Worm (Caenorhabditis elegans) whole organism, young adult: ENCODE data around the gene cec-3.

Source experiments
- B0336.3 ChIP-seq: fragments of 200-800 bp; sonication (Bioruptor generic); IDR thresholded peaks from 2 replicates; pipeline ENCODE4 v1.3.6; 2022; ENCODE audit warnings: missing genetic modification characterization, missing compliant biosample characterization
- C06A6.2 ChIP-seq: fragments of 200-800 bp; sonication (Bioruptor generic); conservative IDR thresholded peaks from 2 replicates; pipeline ENCODE4 v1.3.6; 2022; ENCODE audit warnings: missing genetic modification characterization, missing compliant biosample characterization
- C17E4.6 ChIP-seq: fragments of 200-800 bp; sonication (Bioruptor generic); IDR thresholded peaks from 2 replicates; pipeline ENCODE4 v1.3.6; 2022; ENCODE audit warnings: missing genetic modification reagents, missing genetic modification characterization, missing compliant biosample characterization
- F22D6.2 ChIP-seq: sonication (generic microtip); optimal IDR thresholded peaks from 2 replicates; lab custom pipeline; 2016; ENCODE audit warnings: mild to moderate bottlenecking, missing genetic modification characterization, missing compliant biosample characterization
- F37B4.10 ChIP-seq: fragments of 200-800 bp; sonication (Bioruptor generic); IDR thresholded peaks from 2 replicates; pipeline ENCODE4 v1.3.6; 2022; ENCODE audit warnings: missing genetic modification characterization, missing compliant biosample characterization
- K11D2.4 ChIP-seq: fragments of 200-800 bp; sonication (Bioruptor generic); IDR thresholded peaks from 2 replicates; pipeline ENCODE4 v1.3.6; 2022; ENCODE audit warnings: missing genetic modification reagents, missing genetic modification characterization, missing compliant biosample characterization
- K12H6.12 ChIP-seq: fragments of 200-800 bp; sonication (Bioruptor generic); optimal IDR thresholded peaks from 2 replicates; lab custom pipeline; 2018; ENCODE audit warnings: mild to moderate bottlenecking, missing genetic modification characterization, missing compliant biosample characterization
- T07F8.4 ChIP-seq: sonication (generic microtip); optimal IDR thresholded peaks from 2 replicates; lab custom pipeline; 2016; ENCODE audit warnings: mild to moderate bottlenecking, missing genetic modification characterization, moderate library complexity, missing compliant biosample characterization
- Y53G8AR.9 ChIP-seq: fragments of 200-800 bp; sonication (Bioruptor generic); conservative IDR thresholded peaks from 2 replicates; pipeline ENCODE4 v1.3.6; 2022; ENCODE audit warnings: missing genetic modification reagents, missing genetic modification characterization, missing compliant biosample characterization
- Y79H2A.3 ChIP-seq: fragments of 200-800 bp; sonication (Bioruptor generic); conservative IDR thresholded peaks from 2 replicates; pipeline ENCODE4 v1.3.6; 2022; ENCODE audit warnings: missing genetic modification reagents, missing genetic modification characterization, missing compliant biosample characterization
- ZK185.1 ChIP-seq: sonication (generic microtip); optimal IDR thresholded peaks from 2 replicates; lab custom pipeline; 2016; ENCODE audit warnings: mild to moderate bottlenecking, missing genetic modification characterization, missing compliant biosample characterization; ENCODE audit not compliant: poor library complexity, severe bottlenecking
- aptf-3 ChIP-seq: fragments of 200-800 bp; sonication (Bioruptor generic); IDR thresholded peaks from 2 replicates; pipeline ENCODE4 v1.3.6; 2022; ENCODE audit warnings: missing genetic modification characterization, missing compliant biosample characterization
- atf-7 ChIP-seq: sonication (generic microtip); optimal IDR thresholded peaks from 2 replicates; lab custom pipeline; 2017; ENCODE audit warnings: mild to moderate bottlenecking, missing genetic modification characterization, missing compliant biosample characterization
- attf-5 ChIP-seq: fragments of 200-800 bp; sonication (Bioruptor generic); optimal IDR thresholded peaks from 2 replicates; lab custom pipeline; 2018; ENCODE audit warnings: mild to moderate bottlenecking, missing genetic modification characterization, missing compliant biosample characterization
- bed-1 ChIP-seq: fragments of 200-800 bp; sonication (Bioruptor generic); IDR thresholded peaks from 2 replicates; pipeline ENCODE4 v1.3.6; 2022; ENCODE audit warnings: missing genetic modification reagents, missing genetic modification characterization, missing compliant biosample characterization
- bed-2 ChIP-seq: fragments of 200-800 bp; sonication (Bioruptor generic); IDR thresholded peaks from 2 replicates; pipeline ENCODE4 v1.3.6; 2022; ENCODE audit warnings: missing genetic modification reagents, missing genetic modification characterization, missing compliant biosample characterization
- ceh-100 ChIP-seq: fragments of 200-800 bp; sonication (Bioruptor generic); IDR thresholded peaks from 2 replicates; pipeline ENCODE4 v1.3.6; 2022; ENCODE audit warnings: missing genetic modification reagents, missing genetic modification characterization, missing compliant biosample characterization
- ceh-79 ChIP-seq: sonication (generic microtip); optimal IDR thresholded peaks from 2 replicates; lab custom pipeline; 2017; ENCODE audit warnings: mild to moderate bottlenecking, missing genetic modification characterization, missing compliant biosample characterization
- ceh-91 ChIP-seq: fragments of 200-800 bp; sonication (Bioruptor generic); IDR thresholded peaks from 2 replicates; pipeline ENCODE4 v1.3.6; 2022; ENCODE audit warnings: missing genetic modification reagents, missing genetic modification characterization, missing compliant biosample characterization
- dpl-1 ChIP-seq: fragments of 150-350 bp; optimal IDR thresholded peaks from 2 replicates; lab custom pipeline; 2014; ENCODE audit warnings: missing biosample characterization, missing genetic modification reagents, missing genetic modification characterization
- efl-1 ChIP-seq: fragments of 150-350 bp; optimal IDR thresholded peaks from 2 replicates; lab custom pipeline; 2014; ENCODE audit warnings: missing biosample characterization, missing genetic modification reagents, missing genetic modification characterization
- egl-44 ChIP-seq: fragments of 200-800 bp; sonication (Bioruptor generic); IDR thresholded peaks from 2 replicates; pipeline ENCODE4 v1.3.6; 2022; ENCODE audit warnings: missing genetic modification reagents, missing genetic modification characterization, missing compliant biosample characterization
- ekl-4 ChIP-seq: fragments of 200-800 bp; sonication (Bioruptor generic); IDR thresholded peaks from 2 replicates; pipeline ENCODE4 v1.3.6; 2022; ENCODE audit warnings: missing genetic modification reagents, missing genetic modification characterization, missing compliant biosample characterization
- him-1 ChIP-seq: sonication (generic microtip); optimal IDR thresholded peaks from 2 replicates; lab custom pipeline; 2016; ENCODE audit warnings: missing genotype, missing genetic modification reagents, missing genetic modification characterization, missing compliant biosample characterization
- hmg-1.2 ChIP-seq: fragments of 200-800 bp; sonication (Bioruptor generic); IDR thresholded peaks from 2 replicates; pipeline ENCODE4 v1.3.6; 2022; ENCODE audit warnings: missing genetic modification reagents, missing genetic modification characterization, missing compliant biosample characterization
- let-526 ChIP-seq: fragments of 200-800 bp; sonication (Bioruptor generic); IDR thresholded peaks from 2 replicates; pipeline ENCODE4 v1.3.6; 2022; ENCODE audit warnings: missing genetic modification reagents, missing genetic modification characterization, missing compliant biosample characterization
- let-607 ChIP-seq, 2 experiments: fragments of 200-800 bp in 1 of 2; sonication (Bioruptor generic) in 1 of 2; sonication (generic microtip) in 1 of 2; optimal IDR thresholded peaks; 2 replicates each; lab custom pipeline; 2016 to 2018; ENCODE audit warnings: mild to moderate bottlenecking in 2 of 2, missing compliant biosample characterization in 2 of 2, missing genetic modification characterization in 2 of 2, moderate library complexity in 2 of 2, missing genotype in 1 of 2
- lin-26 ChIP-seq: fragments of 200-800 bp; sonication (Bioruptor generic); IDR thresholded peaks from 2 replicates; pipeline ENCODE4 v1.3.6; 2022; ENCODE audit warnings: missing genetic modification reagents, missing genetic modification characterization, missing compliant biosample characterization
- lin-35 ChIP-seq, 3 experiments: fragments of 150-350 bp in 2 of 3; sonication (generic microtip) in 1 of 3; optimal IDR thresholded peaks; 2 replicates each; lab custom pipeline; 2014 to 2018; ENCODE audit warnings: missing biosample characterization in 3 of 3, missing genetic modification characterization in 3 of 3, missing genetic modification reagents in 3 of 3
- lin-54 ChIP-seq: fragments of 200-800 bp; sonication (Bioruptor generic); optimal IDR thresholded peaks from 2 replicates; lab custom pipeline; 2018; ENCODE audit warnings: mild to moderate bottlenecking, missing genetic modification characterization, missing compliant biosample characterization
- madf-6 ChIP-seq: fragments of 200-800 bp; sonication (Bioruptor generic); IDR thresholded peaks from 2 replicates; pipeline ENCODE4 v1.3.6; 2022; ENCODE audit warnings: missing genetic modification reagents, missing genetic modification characterization, missing compliant biosample characterization
- madf-8 ChIP-seq: fragments of 200-800 bp; sonication (Bioruptor generic); conservative IDR thresholded peaks from 2 replicates; pipeline ENCODE4 v1.3.6; 2022; ENCODE audit warnings: missing genetic modification reagents, missing genetic modification characterization, missing compliant biosample characterization
- mcd-1 ChIP-seq: fragments of 200-800 bp; sonication (Bioruptor generic); IDR thresholded peaks from 2 replicates; pipeline ENCODE4 v1.3.6; 2022; ENCODE audit warnings: missing genetic modification reagents, missing genetic modification characterization, missing compliant biosample characterization
- mel-28 ChIP-seq: sonication (generic microtip); optimal IDR thresholded peaks from 2 replicates; lab custom pipeline; 2016; ENCODE audit warnings: borderline replicate concordance, mild to moderate bottlenecking, missing genetic modification characterization, missing compliant biosample characterization
- mxl-1 ChIP-seq: sonication (generic microtip); optimal IDR thresholded peaks from 2 replicates; lab custom pipeline; 2016; ENCODE audit warnings: missing genetic modification characterization, missing compliant biosample characterization
- nfya-1 ChIP-seq: sonication (generic microtip); optimal IDR thresholded peaks from 2 replicates; lab custom pipeline; 2017; ENCODE audit warnings: antibody characterized with exemption, missing compliant biosample characterization, missing genetic modification characterization, borderline replicate concordance; ENCODE audit not compliant: insufficient read depth
- nhr-120 ChIP-seq: fragments of 200-800 bp; sonication (Bioruptor generic); IDR thresholded peaks from 2 replicates; pipeline ENCODE4 v1.3.6; 2022; ENCODE audit warnings: missing genetic modification characterization, missing compliant biosample characterization
- pha-4 ChIP-seq: fragments of 150-350 bp; sonication (generic microtip); optimal IDR thresholded peaks from 2 replicates; lab custom pipeline; 2014; ENCODE audit warnings: missing biosample characterization, missing genetic modification reagents, missing genetic modification characterization
- repo-1 ChIP-seq: sonication (generic microtip); optimal IDR thresholded peaks from 2 replicates; lab custom pipeline; 2017; ENCODE audit warnings: mild to moderate bottlenecking, missing genetic modification characterization, missing compliant biosample characterization
- sdz-38 ChIP-seq: sonication (generic microtip); optimal IDR thresholded peaks from 2 replicates; lab custom pipeline; 2016; ENCODE audit warnings: missing genotype, missing genetic modification characterization, missing compliant biosample characterization
- snpc-3.4 ChIP-seq: sonication (generic microtip); optimal IDR thresholded peaks from 2 replicates; lab custom pipeline; 2017; ENCODE audit warnings: missing genetic modification characterization, mild to moderate bottlenecking, missing compliant biosample characterization, antibody characterized with exemption, moderate library complexity, missing genotype, missing genetic modification reagents
- snpc-4 ChIP-seq, 5 experiments: fragments of 150-350 bp in 1 of 5; sonication (generic microtip) in 4 of 5; optimal IDR thresholded peaks; 2 replicates each; lab custom pipeline; 2014 to 2018; ENCODE audit warnings: missing genetic modification characterization in 5 of 5, missing biosample characterization in 3 of 5, antibody characterized with exemption in 2 of 5, mild to moderate bottlenecking in 2 of 5, missing compliant biosample characterization in 2 of 5, missing genotype in 2 of 5, moderate library complexity in 2 of 5, missing genetic modification reagents in 1 of 5
- somi-1 ChIP-seq: fragments of 200-800 bp; sonication (Bioruptor generic); optimal IDR thresholded peaks from 2 replicates; lab custom pipeline; 2018; ENCODE audit warnings: mild to moderate bottlenecking, missing genetic modification characterization, missing compliant biosample characterization
- sptf-2 ChIP-seq: fragments of 200-800 bp; sonication (Bioruptor generic); optimal IDR thresholded peaks from 2 replicates; lab custom pipeline; 2018; ENCODE audit warnings: mild to moderate bottlenecking, missing genetic modification characterization, missing compliant biosample characterization
- tbp1 ChIP-seq: fragments of 200-800 bp; sonication (Bioruptor generic); optimal IDR thresholded peaks from 2 replicates; lab custom pipeline; 2018; ENCODE audit warnings: mild to moderate bottlenecking, missing genetic modification characterization, missing compliant biosample characterization
- unc-130 ChIP-seq: sonication (generic microtip); optimal IDR thresholded peaks from 2 replicates; lab custom pipeline; 2016; ENCODE audit warnings: missing genetic modification reagents, missing genetic modification characterization, missing compliant biosample characterization
- xnd-1 ChIP-seq: sonication (generic microtip); optimal IDR thresholded peaks from 2 replicates; lab custom pipeline; 2016; ENCODE audit warnings: missing genotype, missing genetic modification reagents, missing genetic modification characterization, missing compliant biosample characterization
- ztf-18 ChIP-seq: sonication (generic microtip); optimal IDR thresholded peaks from 2 replicates; lab custom pipeline; 2016; ENCODE audit warnings: missing genotype, mild to moderate bottlenecking, missing genetic modification characterization, missing compliant biosample characterization
- ztf-26 ChIP-seq: sonication (generic microtip); optimal IDR thresholded peaks from 2 replicates; lab custom pipeline; 2017; ENCODE audit warnings: missing genetic modification characterization, missing compliant biosample characterization

Gene cec-3

ce11 chrII:7808950-7809349 is 48.5 kb downstream of the cec-3 start (continued):
- TF ChIP-seq mxl-1 (tag; lab: Kevin White, UChicago): no peak
- TF ChIP-seq attf-5 (GFP tag; lab: Kevin White, UChicago): peak; percentile 1
- TF ChIP-seq bed-2 (GFP tag; lab: Robert Waterston, UW): no peak
- no peak for TF ChIP-seq madf-6 (GFP tag; lab: Robert Waterston, UW)
- no peak for TF ChIP-seq efl-1
- no peak for TF ChIP-seq T07F8.4 (tag; lab: Kevin White, UChicago)
- TF ChIP-seq unc-130 (GFP tag; lab: Kevin White, UChicago): no peak
- peak; percentile 59 to 61 for TF ChIP-seq let-607 (tag; optimal IDR thresholded peaks at IDR 0.05; lab: Kevin White, UChicago)
- no peak for TF ChIP-seq ZK185.1 (tag; lab: Kevin White, UChicago)
- no peak for TF ChIP-seq K12H6.12
- peak; percentile 87 for TF ChIP-seq hmg-1.2 (GFP tag; lab: Robert Waterston, UW)
- peak; percentile 37 for TF ChIP-seq pha-4 (tag; lab: Kevin White, UChicago)
- TF ChIP-seq ceh-100 (GFP tag; lab: Robert Waterston, UW): no peak
- TF ChIP-seq ztf-26: no peak
- TF ChIP-seq sdz-38: no peak
- TF ChIP-seq B0336.3: peak; percentile 59; the same call in 1 of the 2 replicates
- TF ChIP-seq nfya-1 (tag; lab: Kevin White, UChicago): no peak
- no peak for TF ChIP-seq xnd-1 (tag; lab: Kevin White, UChicago)
- no peak for TF ChIP-seq dpl-1 (GFP tag; lab: Kevin White, UChicago)
- TF ChIP-seq sptf-2 (GFP tag; lab: Kevin White, UChicago): no peak
- TF ChIP-seq Y53G8AR.9 (GFP tag; lab: Robert Waterston, UW): no peak
- no peak for TF ChIP-seq Y79H2A.3 (GFP tag; lab: Robert Waterston, UW)
- TF ChIP-seq repo-1: no peak
- no peak for TF ChIP-seq snpc-4 (GFP tag; optimal IDR thresholded peaks at IDR 0.05; lab: Kevin White, UChicago)
- no peak for TF ChIP-seq snpc-4 (tag; optimal IDR thresholded peaks at IDR 0.05; lab: Kevin White, UChicago)
- no peak for TF ChIP-seq aptf-3
- TF ChIP-seq F37B4.10 (GFP tag; lab: Robert Waterston, UW): no peak
- TF ChIP-seq let-526 (GFP tag; lab: Robert Waterston, UW): no peak
- TF ChIP-seq ceh-79 (tag; lab: Kevin White, UChicago): no peak
- TF ChIP-seq ceh-91: no peak
- no peak for TF ChIP-seq egl-44 (GFP tag; lab: Robert Waterston, UW)
- TF ChIP-seq nhr-120: no peak
- no peak for TF ChIP-seq madf-8 (GFP tag; lab: Robert Waterston, UW)
- TF ChIP-seq ekl-4 (GFP tag; lab: Robert Waterston, UW): no peak
- TF ChIP-seq him-1: no peak
- no peak for TF ChIP-seq ztf-18
- TF ChIP-seq mcd-1 (GFP tag; lab: Robert Waterston, UW): no peak; the same call in none of the 2 replicates
- no peak for TF ChIP-seq C17E4.6 (GFP tag; lab: Robert Waterston, UW)
- no peak for TF ChIP-seq lin-54 (GFP tag; lab: Kevin White, UChicago)
- TF ChIP-seq F22D6.2 (tag; lab: Kevin White, UChicago): no peak
- no peak for TF ChIP-seq mel-28
- no peak for TF ChIP-seq lin-35 (GFP tag; optimal IDR thresholded peaks at IDR 0.05; lab: Kevin White, UChicago)
- TF ChIP-seq somi-1: no peak
- no peak for TF ChIP-seq snpc-3.4 (tag; lab: Kevin White, UChicago)
- TF ChIP-seq K11D2.4 (GFP tag; lab: Robert Waterston, UW): no peak
- no peak for TF ChIP-seq atf-7 (tag; lab: Kevin White, UChicago)
- TF ChIP-seq lin-26 (GFP tag; lab: Robert Waterston, UW): no peak
- no peak for TF ChIP-seq bed-1 (GFP tag; lab: Robert Waterston, UW)
- TF ChIP-seq C06A6.2: no peak
- TF ChIP-seq tbp1 (GFP tag; lab: Kevin White, UChicago): peak; percentile 5
